Worm (Caenorhabditis elegans) whole organism, late embryonic: ENCODE results near the gene capa-1.

Experiments
- ama-1 ChIP-seq: fragments of 150-350 bp; optimal IDR thresholded peaks from 2 replicates; lab custom pipeline; 2014
- ceh-48 ChIP-seq: sonication (generic microtip); optimal IDR thresholded peaks from 2 replicates; lab custom pipeline; 2016; ENCODE audit warnings: missing genetic modification characterization, inconsistent platforms, missing compliant biosample characterization
- ceh-9 ChIP-seq: sonication (generic microtip); optimal IDR thresholded peaks from 2 replicates; lab custom pipeline; 2016; ENCODE audit warnings: mild to moderate bottlenecking, missing genetic modification characterization, inconsistent platforms, missing compliant biosample characterization
- elt-4 ChIP-seq: sonication (generic microtip); optimal IDR thresholded peaks from 2 replicates; lab custom pipeline; 2016; ENCODE audit warnings: missing genetic modification characterization, missing compliant biosample characterization
- ets-4 ChIP-seq: sonication (generic microtip); optimal IDR thresholded peaks from 2 replicates; lab custom pipeline; 2016; ENCODE audit warnings: missing genetic modification characterization, missing compliant biosample characterization
- nfya-1 ChIP-seq: sonication (generic microtip); optimal IDR thresholded peaks from 2 replicates; lab custom pipeline; 2017; ENCODE audit warnings: missing genetic modification characterization, mild to moderate bottlenecking, missing compliant biosample characterization, antibody characterized with exemption, moderate library complexity
- pag-3 ChIP-seq: sonication (generic microtip); optimal IDR thresholded peaks from 2 replicates; lab custom pipeline; 2016; ENCODE audit warnings: missing compliant biosample characterization, missing genetic modification characterization, borderline replicate concordance
- pqm-1 ChIP-seq: sonication (generic microtip); optimal IDR thresholded peaks from 2 replicates; lab custom pipeline; 2016; ENCODE audit warnings: missing genetic modification characterization, missing compliant biosample characterization
- ref-2 ChIP-seq: sonication (generic microtip); optimal IDR thresholded peaks from 2 replicates; lab custom pipeline; 2016; ENCODE audit warnings: missing genetic modification characterization, missing compliant biosample characterization
- rnt-1 ChIP-seq: sonication (generic microtip); optimal IDR thresholded peaks from 2 replicates; lab custom pipeline; 2016; ENCODE audit warnings: missing genetic modification characterization, missing compliant biosample characterization
- unc-55 ChIP-seq: sonication (generic microtip); optimal IDR thresholded peaks from 2 replicates; lab custom pipeline; 2017; ENCODE audit warnings: missing biosample characterization, missing genetic modification reagents, missing genetic modification characterization
- unc-86 ChIP-seq: sonication (generic microtip); optimal IDR thresholded peaks from 2 replicates; lab custom pipeline; 2016; ENCODE audit warnings: missing genetic modification characterization, missing compliant biosample characterization
- zip-5 ChIP-seq: sonication (generic microtip); optimal IDR thresholded peaks from 2 replicates; lab custom pipeline; 2016; ENCODE audit warnings: missing genetic modification characterization, missing compliant biosample characterization

- no peak for TF ChIP-seq ets-4
- TF ChIP-seq unc-86 (tag; lab: Kevin White, UChicago), result no peak
- TF ChIP-seq ama-1 (lab: Kevin White, UChicago), result no peak
- TF ChIP-seq zip-5 (tag; lab: Kevin White, UChicago), result no peak
- TF ChIP-seq pag-3, result no peak
- TF ChIP-seq ref-2 (tag; lab: Kevin White, UChicago), result no peak
- no peak for TF ChIP-seq nfya-1 (tag; lab: Kevin White, UChicago)
- TF ChIP-seq unc-55, result no peak
- TF ChIP-seq rnt-1, result no peak
- no peak for TF ChIP-seq ceh-48 (tag; lab: Kevin White, UChicago)
- TF ChIP-seq elt-4, result no peak
- TF ChIP-seq ceh-9 (tag; lab: Kevin White, UChicago), result no peak
- no peak for TF ChIP-seq pqm-1 (tag; lab: Kevin White, UChicago)
Observed at ce11 chrX:5944488-5944887, 25.3 kb downstream of the capa-1 start, which contains the start of gene acs-17.
